Worm (Caenorhabditis elegans) whole organism, early embryonic: ENCODE results near the gene nos-1.

Source experiments
- B0310.2 ChIP-seq: sonication (generic microtip); optimal IDR thresholded peaks from 2 replicates; lab custom pipeline; 2016; ENCODE audit warnings: mild to moderate bottlenecking, missing genetic modification characterization, missing compliant biosample characterization
- aly-1 ChIP-seq: sonication (generic microtip); optimal IDR thresholded peaks from 2 replicates; lab custom pipeline; 2016; ENCODE audit warnings: missing genetic modification characterization, missing compliant biosample characterization
- ama-1 ChIP-seq: fragments of 150-350 bp; optimal IDR thresholded peaks from 2 replicates; lab custom pipeline; 2014
- ceh-13 ChIP-seq: fragments of 200-800 bp; sonication (Bioruptor generic); optimal IDR thresholded peaks from 2 replicates; lab custom pipeline; 2018; ENCODE audit warnings: mild to moderate bottlenecking, missing genetic modification characterization, missing compliant biosample characterization
- ceh-36 ChIP-seq: sonication (generic microtip); optimal IDR thresholded peaks from 2 replicates; lab custom pipeline; 2016; ENCODE audit warnings: missing genetic modification characterization, inconsistent platforms, missing compliant biosample characterization
- hmg-4 ChIP-seq: fragments of 200-800 bp; sonication (Bioruptor generic); optimal IDR thresholded peaks from 2 replicates; lab custom pipeline; 2018; ENCODE audit warnings: mild to moderate bottlenecking, missing genetic modification characterization, missing compliant biosample characterization
- tra-4 ChIP-seq: sonication (generic microtip); optimal IDR thresholded peaks from 2 replicates; lab custom pipeline; 2017; ENCODE audit warnings: missing genetic modification characterization, missing compliant biosample characterization

- TF ChIP-seq ceh-13 (GFP tag; lab: Kevin White, UChicago) (no peak), ama-1 (lab: Kevin White, UChicago) (no peak), aly-1 (tag; lab: Kevin White, UChicago) (no peak), B0310.2 (no peak), hmg-4 (no peak), tra-4 (no peak), ceh-36 (tag; lab: Kevin White, UChicago) (no peak)
Observed at ce11 chrII:10949383-10949782, 3.6 kb downstream of the nos-1 start.
